Worm (Caenorhabditis elegans) whole organism, young adult: ENCODE measurements around the gene ech-6.

Source experiments
- B0019.2 ChIP-seq: fragments of 200-800 bp; sonication (Bioruptor generic); conservative IDR thresholded peaks from 2 replicates; pipeline ENCODE4 v1.3.6; 2022; ENCODE audit warnings: missing genetic modification reagents, missing genetic modification characterization, missing compliant biosample characterization
- B0336.3 ChIP-seq: fragments of 200-800 bp; sonication (Bioruptor generic); IDR thresholded peaks from 2 replicates; pipeline ENCODE4 v1.3.6; 2022; ENCODE audit warnings: missing genetic modification characterization, missing compliant biosample characterization
- F10E7.11 ChIP-seq: sonication (generic microtip); optimal IDR thresholded peaks from 2 replicates; lab custom pipeline; 2017; ENCODE audit warnings: mild to moderate bottlenecking, missing genetic modification characterization, moderate library complexity, missing compliant biosample characterization
- F37B4.10 ChIP-seq: fragments of 200-800 bp; sonication (Bioruptor generic); IDR thresholded peaks from 2 replicates; pipeline ENCODE4 v1.3.6; 2022; ENCODE audit warnings: missing genetic modification characterization, missing compliant biosample characterization
- F55B11.4 ChIP-seq: sonication (generic microtip); optimal IDR thresholded peaks from 2 replicates; lab custom pipeline; 2016; ENCODE audit warnings: missing compliant biosample characterization, missing genetic modification characterization, borderline replicate concordance; ENCODE audit not compliant: insufficient read depth
- F57A8.1 ChIP-seq: fragments of 200-800 bp; sonication (Bioruptor generic); optimal IDR thresholded peaks from 2 replicates; lab custom pipeline; 2018; ENCODE audit warnings: mild to moderate bottlenecking, missing genetic modification characterization, moderate library complexity, missing compliant biosample characterization
- K11D2.4 ChIP-seq: fragments of 200-800 bp; sonication (Bioruptor generic); IDR thresholded peaks from 2 replicates; pipeline ENCODE4 v1.3.6; 2022; ENCODE audit warnings: missing genetic modification reagents, missing genetic modification characterization, missing compliant biosample characterization
- Y67H2A.10 ChIP-seq: fragments of 200-800 bp; sonication (Bioruptor generic); conservative IDR thresholded peaks from 2 replicates; pipeline ENCODE4 v1.3.6; 2022; ENCODE audit warnings: missing genetic modification reagents, missing genetic modification characterization, missing compliant biosample characterization
- Y95B8A.8 ChIP-seq: fragments of 200-800 bp; sonication (Bioruptor generic); IDR thresholded peaks from 2 replicates; pipeline ENCODE4 v1.3.6; 2022; ENCODE audit warnings: missing genetic modification reagents, missing genetic modification characterization, missing compliant biosample characterization
- ZK185.1 ChIP-seq: sonication (generic microtip); optimal IDR thresholded peaks from 2 replicates; lab custom pipeline; 2016; ENCODE audit warnings: mild to moderate bottlenecking, missing genetic modification characterization, missing compliant biosample characterization; ENCODE audit not compliant: poor library complexity, severe bottlenecking
- akir-1 ChIP-seq: fragments of 200-800 bp; sonication (Bioruptor generic); optimal IDR thresholded peaks from 2 replicates; lab custom pipeline; 2018; ENCODE audit warnings: mild to moderate bottlenecking, missing genetic modification characterization, moderate library complexity, missing compliant biosample characterization
- aptf-2 ChIP-seq: fragments of 200-800 bp; sonication (Bioruptor generic); conservative IDR thresholded peaks from 2 replicates; pipeline ENCODE4 v1.3.6; 2022; ENCODE audit warnings: missing genetic modification reagents, missing genetic modification characterization, missing compliant biosample characterization
- attf-3 ChIP-seq: fragments of 200-800 bp; sonication (Bioruptor generic); conservative IDR thresholded peaks from 2 replicates; pipeline ENCODE4 v1.3.6; 2022; ENCODE audit warnings: missing genetic modification reagents, missing genetic modification characterization, missing compliant biosample characterization
- attf-6 ChIP-seq: fragments of 200-800 bp; sonication (Bioruptor generic); IDR thresholded peaks from 2 replicates; pipeline ENCODE4 v1.3.6; 2022; ENCODE audit warnings: missing genetic modification reagents, missing genetic modification characterization, missing compliant biosample characterization
- ceh-27 ChIP-seq: fragments of 200-800 bp; sonication (Bioruptor generic); optimal IDR thresholded peaks from 2 replicates; lab custom pipeline; 2018; ENCODE audit warnings: mild to moderate bottlenecking, missing genetic modification characterization, moderate library complexity, missing compliant biosample characterization
- ceh-40 ChIP-seq: fragments of 200-800 bp; sonication (Bioruptor generic); IDR thresholded peaks from 2 replicates; pipeline ENCODE4 v1.3.6; 2022; ENCODE audit warnings: missing genetic modification characterization, missing compliant biosample characterization
- ceh-79 ChIP-seq: sonication (generic microtip); optimal IDR thresholded peaks from 2 replicates; lab custom pipeline; 2017; ENCODE audit warnings: mild to moderate bottlenecking, missing genetic modification characterization, missing compliant biosample characterization
- ceh-91 ChIP-seq: fragments of 200-800 bp; sonication (Bioruptor generic); IDR thresholded peaks from 2 replicates; pipeline ENCODE4 v1.3.6; 2022; ENCODE audit warnings: missing genetic modification reagents, missing genetic modification characterization, missing compliant biosample characterization
- die-1 ChIP-seq: sonication (generic microtip); optimal IDR thresholded peaks from 2 replicates; lab custom pipeline; 2016; ENCODE audit warnings: missing genotype, mild to moderate bottlenecking, missing genetic modification characterization, missing compliant biosample characterization
- egl-44 ChIP-seq: fragments of 200-800 bp; sonication (Bioruptor generic); IDR thresholded peaks from 2 replicates; pipeline ENCODE4 v1.3.6; 2022; ENCODE audit warnings: missing genetic modification reagents, missing genetic modification characterization, missing compliant biosample characterization
- ekl-4 ChIP-seq: fragments of 200-800 bp; sonication (Bioruptor generic); IDR thresholded peaks from 2 replicates; pipeline ENCODE4 v1.3.6; 2022; ENCODE audit warnings: missing genetic modification reagents, missing genetic modification characterization, missing compliant biosample characterization
- gei-17 ChIP-seq: fragments of 200-800 bp; sonication (Bioruptor generic); optimal IDR thresholded peaks from 2 replicates; lab custom pipeline; 2018; ENCODE audit warnings: mild to moderate bottlenecking, missing genetic modification characterization, missing compliant biosample characterization
- hlh-12 ChIP-seq: sonication (generic microtip); optimal IDR thresholded peaks from 2 replicates; lab custom pipeline; 2016; ENCODE audit warnings: missing genetic modification characterization, missing compliant biosample characterization
- hlh-26 ChIP-seq: fragments of 200-800 bp; sonication (Bioruptor generic); conservative IDR thresholded peaks from 2 replicates; pipeline ENCODE4 v1.3.6; 2022; ENCODE audit warnings: missing genetic modification reagents, missing genetic modification characterization, missing compliant biosample characterization
- let-607 ChIP-seq, 2 experiments: fragments of 200-800 bp in 1 of 2; sonication (Bioruptor generic) in 1 of 2; sonication (generic microtip) in 1 of 2; optimal IDR thresholded peaks; 2 replicates each; lab custom pipeline; 2016 to 2018; ENCODE audit warnings: mild to moderate bottlenecking in 2 of 2, missing compliant biosample characterization in 2 of 2, missing genetic modification characterization in 2 of 2, moderate library complexity in 2 of 2, missing genotype in 1 of 2
- lin-35 ChIP-seq, 3 experiments: fragments of 150-350 bp in 2 of 3; sonication (generic microtip) in 1 of 3; optimal IDR thresholded peaks; 2 replicates each; lab custom pipeline; 2014 to 2018; ENCODE audit warnings: missing biosample characterization in 3 of 3, missing genetic modification characterization in 3 of 3, missing genetic modification reagents in 3 of 3
- lin-54 ChIP-seq: fragments of 200-800 bp; sonication (Bioruptor generic); optimal IDR thresholded peaks from 2 replicates; lab custom pipeline; 2018; ENCODE audit warnings: mild to moderate bottlenecking, missing genetic modification characterization, missing compliant biosample characterization
- lir-1 ChIP-seq: fragments of 200-800 bp; sonication (Bioruptor generic); conservative IDR thresholded peaks from 2 replicates; pipeline ENCODE4 v1.3.6; 2022; ENCODE audit warnings: missing genetic modification reagents, missing genetic modification characterization, missing compliant biosample characterization
- lsl-1 ChIP-seq: fragments of 200-800 bp; sonication (Bioruptor generic); optimal IDR thresholded peaks from 2 replicates; lab custom pipeline; 2018; ENCODE audit warnings: mild to moderate bottlenecking, missing genetic modification characterization, moderate library complexity, missing compliant biosample characterization
- lsy-27 ChIP-seq: sonication (generic microtip); optimal IDR thresholded peaks from 2 replicates; lab custom pipeline; 2017; ENCODE audit warnings: missing genetic modification characterization, mild to moderate bottlenecking, missing compliant biosample characterization, antibody characterized with exemption, missing genotype, borderline replicate concordance; ENCODE audit not compliant: insufficient read depth
- madf-6 ChIP-seq: fragments of 200-800 bp; sonication (Bioruptor generic); IDR thresholded peaks from 2 replicates; pipeline ENCODE4 v1.3.6; 2022; ENCODE audit warnings: missing genetic modification reagents, missing genetic modification characterization, missing compliant biosample characterization
- mcd-1 ChIP-seq: fragments of 200-800 bp; sonication (Bioruptor generic); IDR thresholded peaks from 2 replicates; pipeline ENCODE4 v1.3.6; 2022; ENCODE audit warnings: missing genetic modification reagents, missing genetic modification characterization, missing compliant biosample characterization
- mel-28 ChIP-seq: sonication (generic microtip); optimal IDR thresholded peaks from 2 replicates; lab custom pipeline; 2016; ENCODE audit warnings: borderline replicate concordance, mild to moderate bottlenecking, missing genetic modification characterization, missing compliant biosample characterization
- mxl-1 ChIP-seq: sonication (generic microtip); optimal IDR thresholded peaks from 2 replicates; lab custom pipeline; 2016; ENCODE audit warnings: missing genetic modification characterization, missing compliant biosample characterization
- nhr-90 ChIP-seq: sonication (generic microtip); optimal IDR thresholded peaks from 2 replicates; lab custom pipeline; 2016; ENCODE audit warnings: missing genotype, mild to moderate bottlenecking, missing genetic modification characterization, missing compliant biosample characterization
- pbrm-1 ChIP-seq: fragments of 200-800 bp; sonication (Bioruptor generic); IDR thresholded peaks from 2 replicates; pipeline ENCODE4 v1.3.6; 2022; ENCODE audit warnings: missing genetic modification reagents, missing genetic modification characterization, missing compliant biosample characterization
- rpc-1 ChIP-seq, 2 experiments: fragments of 150-350 bp in 1 of 2; sonication (generic microtip) in 1 of 2; optimal IDR thresholded peaks; 2 replicates each; lab custom pipeline; 2014 to 2018; ENCODE audit warnings: missing biosample characterization in 1 of 2, missing genetic modification characterization in 1 of 2, missing genetic modification reagents in 1 of 2, missing genotype in 1 of 2
- sea-2 ChIP-seq: fragments of 200-800 bp; sonication (Bioruptor generic); IDR thresholded peaks from 2 replicates; pipeline ENCODE4 v1.3.6; 2022; ENCODE audit warnings: missing genetic modification characterization, missing compliant biosample characterization
- tbp1 ChIP-seq: fragments of 200-800 bp; sonication (Bioruptor generic); optimal IDR thresholded peaks from 2 replicates; lab custom pipeline; 2018; ENCODE audit warnings: mild to moderate bottlenecking, missing genetic modification characterization, missing compliant biosample characterization
- tbx-9 ChIP-seq: sonication (generic microtip); optimal IDR thresholded peaks from 2 replicates; lab custom pipeline; 2016; ENCODE audit warnings: borderline replicate concordance, missing genetic modification characterization, inconsistent platforms, missing compliant biosample characterization
- unc-130 ChIP-seq: sonication (generic microtip); optimal IDR thresholded peaks from 2 replicates; lab custom pipeline; 2016; ENCODE audit warnings: missing genetic modification reagents, missing genetic modification characterization, missing compliant biosample characterization
- unc-62 ChIP-seq: fragments of 150-350 bp; optimal IDR thresholded peaks from 2 replicates; lab custom pipeline; 2014; ENCODE audit warnings: missing biosample characterization, missing genetic modification reagents, missing genetic modification characterization
- xnd-1 ChIP-seq: sonication (generic microtip); optimal IDR thresholded peaks from 2 replicates; lab custom pipeline; 2016; ENCODE audit warnings: missing genotype, missing genetic modification reagents, missing genetic modification characterization, missing compliant biosample characterization
- ztf-25 ChIP-seq: fragments of 200-800 bp; sonication (Bioruptor generic); IDR thresholded peaks from 2 replicates; pipeline ENCODE4 v1.3.6; 2022; ENCODE audit warnings: missing genetic modification reagents, missing genetic modification characterization, missing compliant biosample characterization
- ztf-28 ChIP-seq: fragments of 200-800 bp; sonication (Bioruptor generic); IDR thresholded peaks from 2 replicates; pipeline ENCODE4 v1.3.6; 2022; ENCODE audit warnings: missing genetic modification reagents, missing genetic modification characterization, missing compliant biosample characterization
- ztf-6 ChIP-seq: fragments of 200-800 bp; sonication (Bioruptor generic); IDR thresholded peaks from 2 replicates; pipeline ENCODE4 v1.3.6; 2022; ENCODE audit warnings: missing genetic modification reagents, missing genetic modification characterization, missing compliant biosample characterization

Gene ech-6

DNA sequence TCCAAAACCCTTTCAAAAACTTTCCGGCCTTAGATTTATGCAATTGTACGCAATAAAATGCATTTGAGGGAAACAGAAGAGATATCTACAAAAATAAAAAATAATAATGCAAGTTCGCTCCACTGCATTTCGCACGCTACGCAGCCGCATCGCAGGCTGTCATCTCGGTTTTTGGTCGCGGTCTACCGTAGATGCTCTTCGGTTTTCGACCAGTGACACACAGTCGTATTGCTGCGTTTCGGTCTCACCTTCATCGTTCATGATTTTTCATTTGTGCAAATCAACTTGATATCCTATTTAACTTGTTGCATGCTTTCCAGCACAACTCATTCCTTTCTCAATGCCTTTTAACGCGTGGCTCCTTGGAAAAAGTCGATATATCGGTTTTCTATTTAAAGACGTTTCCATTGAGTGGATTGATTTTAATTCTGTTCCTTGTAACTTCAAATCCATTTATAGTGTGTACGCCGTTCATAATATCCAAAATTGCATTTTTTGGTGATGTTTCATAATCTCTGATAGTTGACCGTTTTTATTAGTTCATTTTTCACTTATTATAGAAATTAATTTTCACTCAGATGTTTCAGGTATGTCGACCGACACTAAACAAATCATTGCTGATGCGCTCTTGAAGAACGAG lies 28.1 kb upstream of the ech-6 start, which contains the start of gene vha-1 (continued):
- peak; percentile 97 for TF ChIP-seq mcd-1
- peak; percentile 87 for TF ChIP-seq ceh-27 (GFP tag; lab: Kevin White, UChicago)
- peak; percentile 38; the same call in 1 of the 2 replicates for TF ChIP-seq madf-6 (GFP tag; lab: Robert Waterston, UW)
- TF ChIP-seq mel-28 (tag; lab: Kevin White, UChicago): no peak
- TF ChIP-seq F10E7.11: no peak
- TF ChIP-seq attf-6 (GFP tag; lab: Robert Waterston, UW): no peak
- TF ChIP-seq lin-54 (GFP tag; lab: Kevin White, UChicago): peak; percentile 70
- no peak for TF ChIP-seq egl-44 (GFP tag; lab: Robert Waterston, UW)
- TF ChIP-seq attf-3 (GFP tag; lab: Robert Waterston, UW): no peak; the same call in 1 of the 2 replicates
- TF ChIP-seq F57A8.1 (GFP tag; lab: Kevin White, UChicago): no peak
- peak; percentile 97 for TF ChIP-seq ekl-4
- TF ChIP-seq hlh-26 (GFP tag; lab: Robert Waterston, UW): no peak
- peak in 1 of 3 experiments; percentile 55 for TF ChIP-seq lin-35 (GFP tag; optimal IDR thresholded peaks at IDR 0.05; lab: Kevin White, UChicago)
- no peak for TF ChIP-seq rpc-1 (optimal IDR thresholded peaks at IDR 0.05; lab: Kevin White, UChicago)
- no peak for TF ChIP-seq rpc-1 (tag; optimal IDR thresholded peaks at IDR 0.05; lab: Kevin White, UChicago)
- TF ChIP-seq tbp1: peak; percentile 62
- TF ChIP-seq ztf-6 (GFP tag; lab: Robert Waterston, UW): 0 out of 2 replicates have a peak, but pooled peaks have one; percentile 45
- peak; percentile 76 for TF ChIP-seq nhr-90 (tag; lab: Kevin White, UChicago)
- TF ChIP-seq B0019.2 (GFP tag; lab: Robert Waterston, UW): no peak
- TF ChIP-seq lir-1 (GFP tag; lab: Robert Waterston, UW): no peak
- no peak for TF ChIP-seq ceh-40 (GFP tag; lab: Robert Waterston, UW)
- no peak for TF ChIP-seq ceh-79
- no peak for TF ChIP-seq unc-130 (GFP tag; lab: Kevin White, UChicago)
- TF ChIP-seq akir-1: no peak
- no peak for TF ChIP-seq gei-17 (GFP tag; lab: Kevin White, UChicago)
- peak; percentile 93 for TF ChIP-seq Y67H2A.10 (GFP tag; lab: Robert Waterston, UW)
- TF ChIP-seq lsy-27 (tag; lab: Kevin White, UChicago): peak; percentile 43
- TF ChIP-seq ZK185.1 (tag; lab: Kevin White, UChicago): peak; percentile 26
- TF ChIP-seq F55B11.4 (tag; lab: Kevin White, UChicago): no peak
- no peak for TF ChIP-seq F37B4.10 (GFP tag; lab: Robert Waterston, UW)
- TF ChIP-seq lsl-1 (GFP tag; lab: Kevin White, UChicago): peak; percentile 67
- no peak for TF ChIP-seq tbx-9 (tag; lab: Kevin White, UChicago)
- TF ChIP-seq xnd-1 (tag; lab: Kevin White, UChicago): no peak
- no peak for TF ChIP-seq Y95B8A.8
- TF ChIP-seq ztf-28 (GFP tag; lab: Robert Waterston, UW): no peak
- no peak for TF ChIP-seq sea-2 (GFP tag; lab: Robert Waterston, UW)
- peak; percentile 40; the same call in 1 of the 2 replicates for TF ChIP-seq K11D2.4 (GFP tag; lab: Robert Waterston, UW)
- TF ChIP-seq ztf-25: no peak
- peak; percentile 63 for TF ChIP-seq pbrm-1 (GFP tag; lab: Robert Waterston, UW)
- TF ChIP-seq aptf-2: no peak
- no peak for TF ChIP-seq ceh-91 (GFP tag; lab: Robert Waterston, UW)
- TF ChIP-seq unc-62 (GFP tag; lab: Kevin White, UChicago): peak; percentile 18
- peak; percentile 30 for TF ChIP-seq die-1 (tag; lab: Kevin White, UChicago)
- TF ChIP-seq B0336.3 (GFP tag; lab: Robert Waterston, UW): 0 out of 2 replicates have a peak, but pooled peaks have one; percentile 54
- TF ChIP-seq mxl-1 (tag; lab: Kevin White, UChicago): no peak
- no peak for TF ChIP-seq hlh-12 (tag; lab: Kevin White, UChicago)
- TF ChIP-seq let-607 (tag; optimal IDR thresholded peaks at IDR 0.05; lab: Kevin White, UChicago): peak; percentile 87 to 91
